Worm (Caenorhabditis elegans) whole organism, late embryonic: ENCODE data around the gene clec-230.
"Not testable (repeated sequence)": the region's sequence is repeated elsewhere in the genome, so short reads cannot be mapped to it uniquely, and the experiment has no call there.

Experiments used
- F13H6.1 ChIP-seq: sonication (generic microtip); optimal IDR thresholded peaks from 2 replicates; lab custom pipeline; 2016; ENCODE audit warnings: missing genetic modification characterization, missing compliant biosample characterization
- K02D7.2 ChIP-seq: sonication (generic microtip); optimal IDR thresholded peaks from 2 replicates; lab custom pipeline; 2017; ENCODE audit warnings: mild to moderate bottlenecking, missing genetic modification characterization, missing compliant biosample characterization
- K09A11.1 ChIP-seq: sonication (generic microtip); optimal IDR thresholded peaks from 2 replicates; lab custom pipeline; 2017; ENCODE audit warnings: antibody characterized with exemption, mild to moderate bottlenecking, missing genetic modification characterization, missing compliant biosample characterization; ENCODE audit not compliant: insufficient read depth
- Y22D7AL.16 ChIP-seq: sonication (generic microtip); optimal IDR thresholded peaks from 2 replicates; lab custom pipeline; 2016; ENCODE audit warnings: missing genetic modification characterization, missing compliant biosample characterization
- ahr-1 ChIP-seq: sonication (generic microtip); optimal IDR thresholded peaks from 2 replicates; lab custom pipeline; 2016; ENCODE audit warnings: missing genetic modification characterization, missing compliant biosample characterization
- ceh-18 ChIP-seq: sonication (generic microtip); optimal IDR thresholded peaks from 2 replicates; lab custom pipeline; 2016; ENCODE audit warnings: missing genetic modification characterization, missing compliant biosample characterization
- ceh-2 ChIP-seq: sonication (generic microtip); optimal IDR thresholded peaks from 2 replicates; lab custom pipeline; 2016; ENCODE audit warnings: missing genotype, missing genetic modification characterization, missing compliant biosample characterization
- ceh-22 ChIP-seq: sonication (generic microtip); optimal IDR thresholded peaks from 2 replicates; lab custom pipeline; 2017; ENCODE audit warnings: missing biosample characterization, missing genetic modification characterization
- ceh-30 ChIP-seq: fragments of 150-350 bp; optimal IDR thresholded peaks from 2 replicates; lab custom pipeline; 2014; ENCODE audit warnings: missing biosample characterization, missing genetic modification characterization
- ceh-31 ChIP-seq: sonication (generic microtip); optimal IDR thresholded peaks from 2 replicates; lab custom pipeline; 2016; ENCODE audit warnings: missing genetic modification characterization, missing compliant biosample characterization
- ceh-48 ChIP-seq: sonication (generic microtip); optimal IDR thresholded peaks from 2 replicates; lab custom pipeline; 2016; ENCODE audit warnings: missing genetic modification characterization, inconsistent platforms, missing compliant biosample characterization
- elt-2 ChIP-seq: sonication (generic microtip); optimal IDR thresholded peaks from 2 replicates; lab custom pipeline; 2016; ENCODE audit warnings: missing genetic modification reagents, missing genetic modification characterization, missing compliant biosample characterization
- ets-4 ChIP-seq: sonication (generic microtip); optimal IDR thresholded peaks from 2 replicates; lab custom pipeline; 2016; ENCODE audit warnings: missing genetic modification characterization, missing compliant biosample characterization
- eyg-1 ChIP-seq: sonication (generic microtip); optimal IDR thresholded peaks from 2 replicates; lab custom pipeline; 2016; ENCODE audit warnings: missing genotype, missing genetic modification characterization, missing compliant biosample characterization
- fax-1 ChIP-seq: sonication (generic microtip); optimal IDR thresholded peaks from 2 replicates; lab custom pipeline; 2016; ENCODE audit warnings: missing genotype, missing genetic modification characterization, missing compliant biosample characterization
- fkh-10 ChIP-seq: fragments of 150-350 bp; optimal IDR thresholded peaks from 2 replicates; lab custom pipeline; 2014; ENCODE audit warnings: missing biosample characterization, missing genetic modification reagents, missing genetic modification characterization
- gmeb-2 ChIP-seq: sonication (generic microtip); optimal IDR thresholded peaks from 2 replicates; lab custom pipeline; 2016; ENCODE audit warnings: missing genetic modification characterization, inconsistent platforms, missing compliant biosample characterization
- hlh-30 ChIP-seq: sonication (generic microtip); optimal IDR thresholded peaks from 2 replicates; lab custom pipeline; 2017; ENCODE audit warnings: antibody characterized with exemption, missing genetic modification characterization, missing compliant biosample characterization; ENCODE audit not compliant: insufficient read depth
- mec-3 ChIP-seq: sonication (generic microtip); optimal IDR thresholded peaks from 2 replicates; lab custom pipeline; 2016; ENCODE audit warnings: borderline replicate concordance, missing genetic modification characterization, missing compliant biosample characterization
- nhr-232 ChIP-seq: sonication (generic microtip); optimal IDR thresholded peaks from 2 replicates; lab custom pipeline; 2016; ENCODE audit warnings: missing genetic modification characterization, missing compliant biosample characterization
- npax-4 ChIP-seq: sonication (generic microtip); optimal IDR thresholded peaks from 2 replicates; lab custom pipeline; 2016; ENCODE audit warnings: missing genetic modification characterization, missing compliant biosample characterization
- odd-2 ChIP-seq: sonication (generic microtip); optimal IDR thresholded peaks from 2 replicates; lab custom pipeline; 2017; ENCODE audit warnings: antibody characterized with exemption, mild to moderate bottlenecking, missing genetic modification characterization, missing compliant biosample characterization
- pat-9 ChIP-seq: fragments of 200-800 bp; sonication (Bioruptor generic); optimal IDR thresholded peaks from 2 replicates; lab custom pipeline; 2018; ENCODE audit warnings: mild to moderate bottlenecking, missing genetic modification characterization, moderate library complexity, missing compliant biosample characterization
- pqm-1 ChIP-seq: sonication (generic microtip); optimal IDR thresholded peaks from 2 replicates; lab custom pipeline; 2016; ENCODE audit warnings: missing genetic modification characterization, missing compliant biosample characterization
- pros-1 ChIP-seq: fragments of 150-350 bp; optimal IDR thresholded peaks from 2 replicates; lab custom pipeline; 2014; ENCODE audit warnings: missing biosample characterization, missing genetic modification reagents, missing genetic modification characterization
- sox-4 ChIP-seq: sonication (generic microtip); optimal IDR thresholded peaks from 2 replicates; lab custom pipeline; 2017; ENCODE audit warnings: mild to moderate bottlenecking, missing genetic modification characterization, inconsistent platforms, missing compliant biosample characterization
- syd-9 ChIP-seq: sonication (generic microtip); optimal IDR thresholded peaks from 2 replicates; lab custom pipeline; 2016; ENCODE audit warnings: mild to moderate bottlenecking, missing genetic modification characterization, moderate library complexity, missing compliant biosample characterization
- tbx-2 ChIP-seq: sonication (generic microtip); optimal IDR thresholded peaks from 2 replicates; lab custom pipeline; 2016; ENCODE audit warnings: missing genetic modification characterization, missing compliant biosample characterization
- unc-3 ChIP-seq, 2 experiments: fragments of 200-800 bp in 1 of 2; sonication (Bioruptor generic) in 1 of 2; sonication (generic microtip) in 1 of 2; conservative IDR thresholded peaks in 1 of 2; optimal IDR thresholded peaks in 1 of 2; 2 replicates each; pipeline versions ENCODE4 v1.3.6 to Lab custom; 2016 to 2022; ENCODE audit warnings: missing compliant biosample characterization in 2 of 2, missing genetic modification characterization in 2 of 2, missing genetic modification reagents in 1 of 2
- unc-42 ChIP-seq: sonication (generic microtip); optimal IDR thresholded peaks from 2 replicates; lab custom pipeline; 2016; ENCODE audit warnings: missing genotype, missing genetic modification characterization, missing compliant biosample characterization
- unc-55 ChIP-seq: sonication (generic microtip); optimal IDR thresholded peaks from 2 replicates; lab custom pipeline; 2017; ENCODE audit warnings: missing biosample characterization, missing genetic modification reagents, missing genetic modification characterization
- unc-86 ChIP-seq: sonication (generic microtip); optimal IDR thresholded peaks from 2 replicates; lab custom pipeline; 2016; ENCODE audit warnings: missing genetic modification characterization, missing compliant biosample characterization

Gene clec-230

DNA sequence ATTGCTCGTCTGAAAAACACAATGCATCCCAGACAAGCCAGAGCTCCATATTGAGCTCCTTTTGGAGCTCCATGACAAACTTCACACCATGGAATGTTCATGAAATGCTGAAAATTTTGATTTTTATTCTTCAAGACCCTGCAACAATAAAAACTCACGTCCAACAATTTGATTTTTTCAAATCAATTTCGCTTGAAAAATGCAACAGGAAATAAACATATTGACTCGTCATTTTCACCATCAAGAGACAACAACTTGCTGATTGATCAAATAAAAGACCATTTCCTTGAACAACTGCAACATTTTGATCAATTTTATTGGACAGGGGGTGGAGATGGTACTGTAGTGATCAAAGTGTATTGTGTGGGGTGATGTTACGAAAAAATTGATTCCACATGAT lies 20.8 kb upstream of the clec-230 start, which contains the start of gene nhr-269:
Gene nhr-269, minus strand, starts transcription at position 101 of the 400 bp plus-strand sequence.
- no peak for TF ChIP-seq unc-86 (tag; lab: Kevin White, UChicago)
- no peak for TF ChIP-seq ceh-31 (tag; lab: Kevin White, UChicago)
- no peak for TF ChIP-seq nhr-232
- TF ChIP-seq fkh-10: no peak
- TF ChIP-seq unc-3 (GFP tag; conservative IDR thresholded peaks at IDR 0.05; lab: Robert Waterston, UW): no peak
- TF ChIP-seq unc-3 (tag; optimal IDR thresholded peaks at IDR 0.05; lab: Kevin White, UChicago): no peak
- no peak for TF ChIP-seq odd-2 (tag; lab: Kevin White, UChicago)
- no peak for TF ChIP-seq ahr-1 (tag; lab: Kevin White, UChicago)

DNA sequence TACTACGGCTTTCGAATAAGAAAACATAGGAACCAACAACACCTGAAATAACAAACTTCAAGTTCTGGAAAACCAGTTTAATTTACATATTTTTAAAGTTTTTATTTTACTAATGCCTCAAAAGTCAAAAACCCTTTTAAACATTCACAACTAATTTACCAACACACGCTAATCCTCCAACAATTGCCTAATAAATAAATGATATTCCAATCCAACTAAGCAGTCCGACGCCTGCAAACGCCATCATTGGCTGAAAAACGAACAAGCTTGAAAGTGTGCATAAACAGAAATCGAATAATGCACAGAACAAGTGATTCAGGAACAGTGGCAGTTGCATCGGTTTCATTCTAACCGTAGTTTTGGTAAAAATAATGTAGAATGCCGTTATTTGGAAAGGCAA lies 18.8 kb upstream of the clec-230 start:
- TF ChIP-seq npax-4 (tag; lab: Kevin White, UChicago): no peak
- no peak for TF ChIP-seq ceh-48 (tag; lab: Kevin White, UChicago)

DNA sequence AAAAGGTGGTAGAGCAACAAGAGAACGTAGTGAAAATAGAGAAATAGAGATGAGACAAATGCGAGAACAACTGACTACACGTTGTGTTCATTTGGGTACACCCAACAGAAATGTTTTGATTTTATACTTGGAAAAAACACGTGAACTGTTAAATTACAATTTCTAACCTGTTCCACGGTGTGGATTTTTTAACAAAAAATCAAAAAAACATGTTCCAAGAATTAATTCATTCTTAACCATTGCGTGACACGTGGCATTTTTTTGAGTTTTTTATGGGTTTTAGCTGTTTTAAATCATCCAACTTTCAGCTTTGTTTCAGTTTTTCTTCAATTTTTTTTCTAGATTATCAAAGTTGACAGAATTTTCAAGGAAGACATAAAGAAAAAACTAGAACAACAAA lies 12.5 kb upstream of the clec-230 start, which contains the start of gene ech-1.1:
Gene ech-1.1, minus strand, starts transcription at position 101 of the 400 bp plus-strand sequence.
- not testable (repeated sequence) for TF ChIP-seq F13H6.1 (tag; lab: Kevin White, UChicago); ceh-30; hlh-30 (tag; lab: Kevin White, UChicago)

DNA sequence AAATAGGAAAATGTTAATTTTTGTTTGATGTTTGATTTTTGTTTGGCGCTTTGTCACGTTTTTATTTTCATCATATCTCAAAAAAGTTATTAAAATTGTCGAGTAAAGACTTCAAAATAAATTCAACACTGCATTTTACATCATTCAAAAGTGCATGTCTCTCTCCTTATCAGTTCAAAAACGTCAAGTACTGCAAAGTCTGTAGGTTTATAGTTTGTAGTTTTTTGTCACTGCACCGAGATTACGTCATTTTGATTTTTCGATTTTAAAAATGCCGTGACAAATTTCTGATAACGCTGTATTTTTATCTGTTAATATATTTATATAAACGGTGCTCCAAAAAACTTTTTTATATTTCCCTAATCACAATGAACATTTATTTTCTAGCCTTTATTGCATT lies 5.7 kb upstream of the clec-230 start, which contains the start of gene C29F3.7:
Gene C29F3.7, plus strand, starts transcription at position 254 of the 400 bp plus-strand sequence.
- TF ChIP-seq elt-2 (tag; lab: Kevin White, UChicago): peak; percentile 62
- no peak for TF ChIP-seq ceh-18
- no peak for TF ChIP-seq eyg-1
- no peak for TF ChIP-seq gmeb-2 (tag; lab: Kevin White, UChicago)

DNA sequence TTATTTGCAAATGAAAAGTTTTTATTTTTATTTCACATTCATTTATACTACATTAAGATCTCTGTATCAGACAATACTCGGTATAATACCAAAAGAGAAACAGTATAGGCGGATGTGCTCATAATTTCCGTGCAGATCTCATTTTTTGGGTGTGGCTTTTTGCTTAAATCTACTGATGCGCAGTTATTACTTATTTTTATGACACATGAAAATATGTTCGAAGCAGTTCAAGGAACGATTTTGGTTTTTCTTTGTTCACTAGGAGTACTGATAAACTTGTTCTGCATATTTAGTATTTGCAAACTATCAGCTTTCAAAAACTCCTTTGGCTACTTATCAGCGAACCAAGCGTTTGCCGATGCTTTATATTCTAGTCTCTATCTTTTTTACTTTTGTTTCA lies 3.4 kb upstream of the clec-230 start, which contains the start of gene srx-58:
Gene srx-58, plus strand, starts transcription at position 301 of the 400 bp plus-strand sequence.
- no peak for TF ChIP-seq ceh-30
- TF ChIP-seq ets-4: no peak
- no peak for TF ChIP-seq syd-9 (tag; lab: Kevin White, UChicago)
- TF ChIP-seq mec-3 (tag; lab: Kevin White, UChicago): no peak
- no peak for TF ChIP-seq F13H6.1 (tag; lab: Kevin White, UChicago)
- no peak for TF ChIP-seq unc-55 (GFP tag; lab: Kevin White, UChicago)
- TF ChIP-seq gmeb-2 (tag; lab: Kevin White, UChicago): no peak
- no peak for TF ChIP-seq Y22D7AL.16 (tag; lab: Kevin White, UChicago)
- TF ChIP-seq unc-42 (tag; lab: Kevin White, UChicago): no peak
- TF ChIP-seq pat-9: no peak
- no peak for TF ChIP-seq sox-4 (tag; lab: Kevin White, UChicago)
- no peak for TF ChIP-seq ceh-22 (tag; lab: Kevin White, UChicago)
- no peak for TF ChIP-seq ceh-2 (tag; lab: Kevin White, UChicago)
- TF ChIP-seq tbx-2 (tag; lab: Kevin White, UChicago): no peak
- no peak for TF ChIP-seq ceh-48 (tag; lab: Kevin White, UChicago)
- no peak for TF ChIP-seq pqm-1 (tag; lab: Kevin White, UChicago)
- no peak for TF ChIP-seq npax-4 (tag; lab: Kevin White, UChicago)
- no peak for TF ChIP-seq K02D7.2 (tag; lab: Kevin White, UChicago)
- no peak for TF ChIP-seq K09A11.1 (tag; lab: Kevin White, UChicago)
- TF ChIP-seq pros-1: no peak

DNA sequence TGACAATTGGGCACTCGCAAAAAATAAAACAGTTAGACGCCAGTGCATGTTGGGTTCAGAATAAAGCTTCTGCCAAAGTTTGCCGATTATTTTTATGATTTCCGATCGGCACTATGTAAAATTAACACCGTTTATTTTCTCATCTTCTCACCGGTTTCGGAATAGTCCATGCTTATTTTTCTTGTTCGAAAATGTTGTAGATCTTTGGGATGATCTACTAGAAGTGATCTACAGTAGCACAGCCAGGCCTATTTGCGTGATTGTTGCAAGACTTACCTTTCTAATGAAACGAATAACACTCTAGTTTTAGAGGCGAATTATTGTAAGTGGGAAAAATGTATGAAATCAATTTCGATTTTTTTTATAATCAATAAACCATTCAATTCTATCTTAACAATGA lies 1.7 kb upstream of the clec-230 start, which contains the start of gene clec-231:
Gene clec-231, minus strand, starts transcription at position 101 of the 400 bp plus-strand sequence.
- no peak for TF ChIP-seq fax-1 (tag; lab: Kevin White, UChicago)
- no peak for TF ChIP-seq gmeb-2 (tag; lab: Kevin White, UChicago)
- no peak for TF ChIP-seq ceh-2 (tag; lab: Kevin White, UChicago)
- TF ChIP-seq, all 69 proteins: peak for 0
